Worm (Caenorhabditis elegans) whole organism, L1 larva: Measurements from ENCODE around the gene frpr-3.

Experiments
- C04F5.9 ChIP-seq: sonication (generic microtip); optimal IDR thresholded peaks from 2 replicates; lab custom pipeline; 2016; ENCODE audit warnings: missing genetic modification characterization, missing compliant biosample characterization
- F16B12.6 ChIP-seq: fragments of 150-350 bp; optimal IDR thresholded peaks from 2 replicates; lab custom pipeline; 2014; ENCODE audit warnings: missing biosample characterization, missing genetic modification characterization
- aha-1 ChIP-seq: fragments of 150-350 bp; optimal IDR thresholded peaks from 2 replicates; lab custom pipeline; 2014; ENCODE audit warnings: missing biosample characterization, missing genetic modification characterization
- alr-1 ChIP-seq: fragments of 200-800 bp; sonication (Bioruptor generic); optimal IDR thresholded peaks from 2 replicates; lab custom pipeline; 2018; ENCODE audit warnings: borderline replicate concordance, mild to moderate bottlenecking, missing genetic modification characterization, missing compliant biosample characterization
- ama-1 ChIP-seq: fragments of 150-350 bp; optimal IDR thresholded peaks from 2 replicates; lab custom pipeline; 2014
- blmp-1 ChIP-seq: fragments of 150-350 bp; optimal IDR thresholded peaks from 2 replicates; lab custom pipeline; 2014; ENCODE audit warnings: missing biosample characterization, missing genetic modification characterization
- ceh-8 ChIP-seq: fragments of 200-800 bp; sonication (Bioruptor generic); optimal IDR thresholded peaks from 2 replicates; lab custom pipeline; 2018; ENCODE audit warnings: mild to moderate bottlenecking, missing genetic modification characterization, moderate library complexity, missing compliant biosample characterization
- ceh-82 ChIP-seq, 3 experiments: fragments of 150-350 bp in 1 of 3; sonication (generic microtip) in 2 of 3; optimal IDR thresholded peaks; 2 replicates each; lab custom pipeline; 2014 to 2017; ENCODE audit warnings: missing biosample characterization in 3 of 3, missing genetic modification characterization in 3 of 3
- ceh-88 ChIP-seq: fragments of 200-800 bp; sonication (Bioruptor generic); IDR thresholded peaks from 2 replicates; pipeline ENCODE4 v1.3.6; 2022; ENCODE audit warnings: missing genetic modification characterization, missing compliant biosample characterization
- ceh-90 ChIP-seq: sonication (generic microtip); optimal IDR thresholded peaks from 2 replicates; lab custom pipeline; 2016; ENCODE audit warnings: missing genetic modification characterization, missing compliant biosample characterization
- ces-1 ChIP-seq: fragments of 150-350 bp; optimal IDR thresholded peaks from 2 replicates; lab custom pipeline; 2014; ENCODE audit warnings: missing biosample characterization, missing genetic modification reagents, missing genetic modification characterization
- dpl-1 ChIP-seq, 3 experiments: fragments of 150-350 bp in 2 of 3; sonication (generic microtip) in 1 of 3; optimal IDR thresholded peaks; 2 replicates each; lab custom pipeline; 2014 to 2017; ENCODE audit warnings: missing biosample characterization in 3 of 3, missing genetic modification characterization in 3 of 3, missing genetic modification reagents in 3 of 3
- efl-1 ChIP-seq, 4 experiments: fragments of 150-350 bp; optimal IDR thresholded peaks in 3 of 4; peaks in 1 of 4; 1 replicate in 1 of 4; 2 replicates in 3 of 4; lab custom pipeline; 2014; ENCODE audit warnings: missing biosample characterization in 2 of 4, missing genetic modification characterization in 2 of 4, missing genetic modification reagents in 2 of 4
- efl-3 ChIP-seq: fragments of 200-800 bp; sonication (Bioruptor generic); optimal IDR thresholded peaks from 2 replicates; lab custom pipeline; 2018; ENCODE audit warnings: mild to moderate bottlenecking, missing genetic modification characterization, missing compliant biosample characterization
- egl-13 ChIP-seq: sonication (generic microtip); optimal IDR thresholded peaks from 2 replicates; lab custom pipeline; 2016; ENCODE audit warnings: missing genotype, missing genetic modification reagents, missing genetic modification characterization, missing compliant biosample characterization
- elt-2 ChIP-seq: sonication (generic microtip); optimal IDR thresholded peaks from 2 replicates; lab custom pipeline; 2016; ENCODE audit warnings: missing genetic modification characterization, mild to moderate bottlenecking, inconsistent platforms, missing compliant biosample characterization, missing genetic modification reagents
- ets-5 ChIP-seq: fragments of 200-800 bp; sonication (Bioruptor generic); IDR thresholded peaks from 2 replicates; pipeline ENCODE4 v1.3.6; 2022; ENCODE audit warnings: missing genetic modification characterization, missing compliant biosample characterization
- fkh-10 ChIP-seq: sonication (generic microtip); optimal IDR thresholded peaks from 2 replicates; lab custom pipeline; 2017; ENCODE audit warnings: missing biosample characterization, missing genetic modification reagents, missing genetic modification characterization
- fkh-4 ChIP-seq: sonication (generic microtip); optimal IDR thresholded peaks from 2 replicates; lab custom pipeline; 2016; ENCODE audit warnings: missing compliant biosample characterization, missing genetic modification characterization, borderline replicate concordance
- fkh-8 ChIP-seq: sonication (generic microtip); optimal IDR thresholded peaks from 2 replicates; lab custom pipeline; 2016; ENCODE audit warnings: mild to moderate bottlenecking, missing genetic modification characterization, missing compliant biosample characterization
- hlh-4 ChIP-seq: sonication (generic microtip); optimal IDR thresholded peaks from 2 replicates; lab custom pipeline; 2016; ENCODE audit warnings: mild to moderate bottlenecking, missing genetic modification characterization, missing compliant biosample characterization
- hpl-2 ChIP-seq: fragments of 150-350 bp; optimal IDR thresholded peaks from 2 replicates; lab custom pipeline; 2014; ENCODE audit warnings: missing biosample characterization, missing genetic modification reagents, missing genetic modification characterization
- irx-1 ChIP-seq: sonication (generic microtip); optimal IDR thresholded peaks from 2 replicates; lab custom pipeline; 2016; ENCODE audit warnings: missing genetic modification characterization, missing compliant biosample characterization
- isw-1 ChIP-seq: fragments of 200-800 bp; sonication (Bioruptor generic); IDR thresholded peaks from 2 replicates; pipeline ENCODE4 v1.3.6; 2022; ENCODE audit warnings: missing genetic modification characterization, missing compliant biosample characterization
- lin-14 ChIP-seq: fragments of 200-800 bp; sonication (Bioruptor generic); optimal IDR thresholded peaks from 2 replicates; lab custom pipeline; 2018; ENCODE audit warnings: mild to moderate bottlenecking, missing genetic modification characterization, moderate library complexity, missing compliant biosample characterization
- lin-35 ChIP-seq, 2 experiments: fragments of 150-350 bp; optimal IDR thresholded peaks; 2 replicates each; lab custom pipeline; 2014; ENCODE audit warnings: missing biosample characterization in 2 of 2, missing genetic modification characterization in 2 of 2, missing genetic modification reagents in 2 of 2
- lin-39 ChIP-seq: fragments of 150-350 bp; optimal IDR thresholded peaks from 2 replicates; lab custom pipeline; 2014; ENCODE audit warnings: missing biosample characterization, missing genetic modification reagents, missing genetic modification characterization
- lir-3 ChIP-seq: sonication (generic microtip); optimal IDR thresholded peaks from 2 replicates; lab custom pipeline; 2016; ENCODE audit warnings: mild to moderate bottlenecking, missing genetic modification characterization, moderate library complexity, missing compliant biosample characterization; ENCODE audit not compliant: poor library complexity
- lsy-2 ChIP-seq, 2 experiments: fragments of 150-350 bp; optimal IDR thresholded peaks; 2 replicates each; lab custom pipeline; 2014; ENCODE audit warnings: missing biosample characterization in 2 of 2, missing genetic modification characterization in 2 of 2
- mab-9 ChIP-seq: fragments of 200-800 bp; sonication (Bioruptor generic); IDR thresholded peaks from 2 replicates; pipeline ENCODE4 v1.3.6; 2022; ENCODE audit warnings: missing genetic modification reagents, missing genetic modification characterization, missing compliant biosample characterization
- mdl-1 ChIP-seq, 2 experiments: fragments of 150-350 bp; optimal IDR thresholded peaks; 2 replicates each; lab custom pipeline; 2014 to 2017; ENCODE audit warnings: missing biosample characterization in 2 of 2, missing genetic modification characterization in 2 of 2, inconsistent platforms in 1 of 2
- mef-2 ChIP-seq: fragments of 150-350 bp; optimal IDR thresholded peaks from 2 replicates; lab custom pipeline; 2014; ENCODE audit warnings: missing biosample characterization, missing genetic modification characterization
- mep-1 ChIP-seq: fragments of 150-350 bp; optimal IDR thresholded peaks from 2 replicates; lab custom pipeline; 2014; ENCODE audit warnings: missing biosample characterization, missing genetic modification characterization
- nhr-11 ChIP-seq: fragments of 150-350 bp; optimal IDR thresholded peaks from 2 replicates; lab custom pipeline; 2014; ENCODE audit warnings: missing biosample characterization, missing genetic modification characterization
- nhr-12 ChIP-seq: sonication (generic microtip); optimal IDR thresholded peaks from 2 replicates; lab custom pipeline; 2017; ENCODE audit warnings: missing biosample characterization, missing genetic modification characterization
- nhr-19 ChIP-seq: fragments of 200-800 bp; sonication (Bioruptor generic); conservative IDR thresholded peaks from 2 replicates; pipeline ENCODE4 v1.3.6; 2022; ENCODE audit warnings: missing genetic modification characterization, missing compliant biosample characterization
- nhr-20 ChIP-seq: sonication (generic microtip); optimal IDR thresholded peaks from 2 replicates; lab custom pipeline; 2016; ENCODE audit warnings: mild to moderate bottlenecking, missing genetic modification characterization, missing compliant biosample characterization
- nhr-28 ChIP-seq: fragments of 150-350 bp; optimal IDR thresholded peaks from 2 replicates; lab custom pipeline; 2014; ENCODE audit warnings: missing biosample characterization, missing genetic modification characterization
- nhr-47 ChIP-seq: sonication (generic microtip); optimal IDR thresholded peaks from 2 replicates; lab custom pipeline; 2016; ENCODE audit warnings: mild to moderate bottlenecking, missing genetic modification characterization, moderate library complexity, missing compliant biosample characterization
- nhr-76 ChIP-seq: sonication (generic microtip); optimal IDR thresholded peaks from 2 replicates; lab custom pipeline; 2017; ENCODE audit warnings: missing biosample characterization, missing genetic modification characterization
- nhr-77 ChIP-seq: fragments of 150-350 bp; optimal IDR thresholded peaks from 2 replicates; lab custom pipeline; 2014; ENCODE audit warnings: missing biosample characterization, missing genetic modification characterization
- nhr-84 ChIP-seq: sonication (generic microtip); optimal IDR thresholded peaks from 2 replicates; lab custom pipeline; 2017; ENCODE audit warnings: missing biosample characterization, missing genetic modification characterization
- nhr-85 ChIP-seq: sonication (generic microtip); peaks from one replicate; lab custom pipeline; 2016; ENCODE audit warnings: missing genetic modification characterization, inconsistent platforms, missing compliant biosample characterization
- nhr-90 ChIP-seq: sonication (generic microtip); optimal IDR thresholded peaks from 2 replicates; lab custom pipeline; 2016; ENCODE audit warnings: mild to moderate bottlenecking, missing genetic modification characterization, missing compliant biosample characterization; ENCODE audit not compliant: poor library complexity
- pax-3 ChIP-seq: fragments of 200-800 bp; sonication (Bioruptor generic); optimal IDR thresholded peaks from 2 replicates; lab custom pipeline; 2018; ENCODE audit warnings: mild to moderate bottlenecking, missing genetic modification characterization, moderate library complexity, missing compliant biosample characterization
- pqm-1 ChIP-seq: sonication (generic microtip); optimal IDR thresholded peaks from 3 replicates; lab custom pipeline; 2017; ENCODE audit warnings: missing biosample characterization, missing genetic modification characterization
- skn-1 ChIP-seq: fragments of 150-350 bp; optimal IDR thresholded peaks from 2 replicates; lab custom pipeline; 2014; ENCODE audit warnings: missing biosample characterization, missing genetic modification characterization
- snpc-4 ChIP-seq: fragments of 150-350 bp; optimal IDR thresholded peaks from 2 replicates; lab custom pipeline; 2014; ENCODE audit warnings: missing biosample characterization, missing genetic modification characterization
- sptf-1 ChIP-seq: fragments of 150-350 bp; optimal IDR thresholded peaks from 2 replicates; lab custom pipeline; 2014; ENCODE audit warnings: missing biosample characterization, missing genetic modification characterization
- sup-37 ChIP-seq: fragments of 200-800 bp; sonication (Bioruptor generic); optimal IDR thresholded peaks from 2 replicates; lab custom pipeline; 2018; ENCODE audit warnings: mild to moderate bottlenecking, missing genetic modification characterization, missing compliant biosample characterization
- unc-30 ChIP-seq: sonication (generic microtip); optimal IDR thresholded peaks from 2 replicates; lab custom pipeline; 2017; ENCODE audit warnings: missing biosample characterization, missing genetic modification characterization
- unc-62 ChIP-seq: fragments of 150-350 bp; optimal IDR thresholded peaks from 2 replicates; lab custom pipeline; 2014; ENCODE audit warnings: missing biosample characterization, missing genetic modification reagents, missing genetic modification characterization
- unc-86 ChIP-seq: sonication (generic microtip); optimal IDR thresholded peaks from 2 replicates; lab custom pipeline; 2016; ENCODE audit warnings: missing genetic modification characterization, missing compliant biosample characterization
- zip-4 ChIP-seq: fragments of 200-800 bp; sonication (Bioruptor generic); optimal IDR thresholded peaks from 2 replicates; lab custom pipeline; 2018; ENCODE audit warnings: mild to moderate bottlenecking, missing genetic modification characterization, moderate library complexity, missing compliant biosample characterization

Gene frpr-3

ce11 chrV:7820270-7820669 lies 49.2 kb downstream of the frpr-3 start, which contains the start of gene lbp-4 (continued):
- peak; percentile 40 for TF ChIP-seq lir-3
- no peak for TF ChIP-seq nhr-19 (GFP tag; lab: Robert Waterston, UW)
- TF ChIP-seq mep-1 (tag; lab: Kevin White, UChicago) = no peak
- TF ChIP-seq isw-1 (GFP tag; lab: Robert Waterston, UW) = no peak
- no peak for TF ChIP-seq nhr-12
- TF ChIP-seq dpl-1 (GFP tag; optimal IDR thresholded peaks at IDR 0.05; lab: Kevin White, UChicago) = peak in 2 of 3 experiments; percentile 19 to 50
- TF ChIP-seq fkh-10 (GFP tag; lab: Kevin White, UChicago) = no peak
- TF ChIP-seq efl-1 (optimal IDR thresholded peaks at IDR 0.05; lab: Kevin White, UChicago) = peak; percentile 51 to 53
- peak in 1 of 2 experiments; percentile 42 for TF ChIP-seq efl-1 (GFP tag; optimal IDR thresholded peaks at IDR 0.05 in 1 of 2; lab: Kevin White, UChicago)
- TF ChIP-seq lin-39 (tag; lab: Kevin White, UChicago) = no peak
- TF ChIP-seq hlh-4 (tag; lab: Kevin White, UChicago) = no peak
- TF ChIP-seq unc-30 = no peak
- TF ChIP-seq mef-2 = no peak
- no peak for TF ChIP-seq ets-5 (GFP tag; lab: Robert Waterston, UW)
- peak; percentile 23 for TF ChIP-seq nhr-77 (tag; lab: Kevin White, UChicago)
- no peak for TF ChIP-seq blmp-1
- no peak for TF ChIP-seq mdl-1 (tag; optimal IDR thresholded peaks at IDR 0.05; lab: Kevin White, UChicago)
- no peak for TF ChIP-seq nhr-90 (tag; lab: Kevin White, UChicago)
- no peak for TF ChIP-seq efl-3 (GFP tag; lab: Kevin White, UChicago)
- TF ChIP-seq ces-1 (GFP tag; lab: Kevin White, UChicago) = no peak
- TF ChIP-seq ama-1 = no peak
- TF ChIP-seq ceh-90 (tag; lab: Kevin White, UChicago) = no peak
- peak; percentile 54 for TF ChIP-seq nhr-20
- TF ChIP-seq unc-86 (tag; lab: Kevin White, UChicago) = no peak
- no peak for TF ChIP-seq ceh-8 (GFP tag; lab: Kevin White, UChicago)
- TF ChIP-seq F16B12.6 (tag; lab: Kevin White, UChicago) = peak; percentile 3
- TF ChIP-seq pqm-1 (tag; lab: Kevin White, UChicago) = no peak
- no peak for TF ChIP-seq ceh-88 (GFP tag; lab: Robert Waterston, UW)
- TF ChIP-seq lsy-2 (tag; optimal IDR thresholded peaks at IDR 0.05; lab: Kevin White, UChicago) = peak; percentile 1 to 81
- TF ChIP-seq zip-4 (GFP tag; lab: Kevin White, UChicago) = no peak
- TF ChIP-seq mab-9 (GFP tag; lab: Robert Waterston, UW) = no peak
- TF ChIP-seq elt-2 (tag; lab: Kevin White, UChicago) = no peak
- no peak for TF ChIP-seq nhr-28 (tag; lab: Kevin White, UChicago)
- no peak for TF ChIP-seq unc-62 (GFP tag; lab: Kevin White, UChicago)
- TF ChIP-seq nhr-47 (tag; lab: Kevin White, UChicago) = peak; percentile 36
- TF ChIP-seq hpl-2 = no peak
- TF ChIP-seq ceh-82 (tag; optimal IDR thresholded peaks at IDR 0.05; lab: Kevin White, UChicago) = peak in 1 of 3 experiments; percentile 30
- TF ChIP-seq irx-1 = no peak
- peak; percentile 83 for TF ChIP-seq lin-14
- TF ChIP-seq skn-1 = peak; percentile 12
- no peak for TF ChIP-seq pax-3 (tag; lab: Kevin White, UChicago)
- TF ChIP-seq lin-35 (GFP tag; optimal IDR thresholded peaks at IDR 0.05; lab: Kevin White, UChicago) = peak; percentile 44 to 78
- TF ChIP-seq fkh-8 = peak; percentile 7
- TF ChIP-seq sptf-1 (tag; lab: Kevin White, UChicago) = no peak
- TF ChIP-seq fkh-4 (tag; lab: Kevin White, UChicago) = no peak
- TF ChIP-seq nhr-76 (tag; lab: Kevin White, UChicago) = no peak
- no peak for TF ChIP-seq egl-13 (tag; lab: Kevin White, UChicago)
- TF ChIP-seq aha-1 = no peak
- no peak for TF ChIP-seq sup-37 (GFP tag; lab: Kevin White, UChicago)
- no peak for TF ChIP-seq nhr-84 (tag; lab: Kevin White, UChicago)
- peak; percentile 3 for TF ChIP-seq snpc-4 (tag; lab: Kevin White, UChicago)
- TF ChIP-seq nhr-85 (tag; lab: Kevin White, UChicago) = no peak
- TF ChIP-seq alr-1 = no peak
- TF ChIP-seq C04F5.9 = no peak
- TF ChIP-seq nhr-11 (tag; lab: Kevin White, UChicago) = no peak
